Worm (Caenorhabditis elegans): ENCODE data around the gene cyn-2.
A peak's percentile ranks its signal among the peaks of the same experiment; 100 is the strongest.

The cyn-2 gene

DNA sequence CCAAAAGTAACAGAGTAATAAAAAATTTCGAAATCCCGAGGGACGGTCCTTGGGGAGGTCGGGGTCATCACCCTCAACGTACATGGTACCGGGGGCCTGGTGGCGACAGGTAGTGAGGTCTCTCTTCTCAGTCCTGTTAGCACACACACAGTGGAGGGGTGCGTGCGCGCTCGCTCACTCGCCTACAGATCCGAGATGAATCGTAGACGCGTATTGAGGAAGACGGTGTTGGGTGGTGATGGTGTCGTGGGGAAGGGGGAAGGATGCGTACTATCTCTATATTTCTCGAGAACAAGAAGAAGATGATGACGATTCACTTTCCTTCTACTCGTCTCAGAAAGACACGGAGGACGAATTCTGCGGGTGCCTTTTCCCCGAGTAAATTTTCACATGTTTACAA, 21.3 kb downstream of the cyn-2 start:
- TF ChIP-seq cnd-1 (tag; optimal IDR thresholded peaks at IDR 0.05): peak; percentile 5
- no peak for TF ChIP-seq nhr-237 (tag; optimal IDR thresholded peaks at IDR 0.05)
- TF ChIP-seq sptf-1 (tag; optimal IDR thresholded peaks at IDR 0.05): peak; percentile 33
- no peak for TF ChIP-seq snpc-4 (tag; optimal IDR thresholded peaks at IDR 0.05)
- no peak for TF ChIP-seq drap-1 (GFP tag; optimal IDR thresholded peaks at IDR 0.05)
- TF ChIP-seq zip-8 (tag; optimal IDR thresholded peaks at IDR 0.05): no peak
- TF ChIP-seq sem-2 (GFP tag; optimal IDR thresholded peaks at IDR 0.05): peak; percentile 1
- TF ChIP-seq nhr-2 (tag; optimal IDR thresholded peaks at IDR 0.05): no peak
- peak; percentile 5 for TF ChIP-seq ham-2 (GFP tag; optimal IDR thresholded peaks at IDR 0.05)
- peak; percentile 21 for TF ChIP-seq M03D4.4 (tag; optimal IDR thresholded peaks at IDR 0.05)

- no peak for TF ChIP-seq snpc-4 (tag; optimal IDR thresholded peaks at IDR 0.05)
- no peak for TF ChIP-seq nhr-28 (tag; optimal IDR thresholded peaks at IDR 0.05)
- TF ChIP-seq lin-13 (tag; optimal IDR thresholded peaks at IDR 0.05): no peak
- TF ChIP-seq mls-2 (tag; optimal IDR thresholded peaks at IDR 0.05): no peak
- TF ChIP-seq ceh-43 (GFP tag; optimal IDR thresholded peaks at IDR 0.05): no peak
- no peak for TF ChIP-seq ceh-39 (tag; optimal IDR thresholded peaks at IDR 0.05)
- no peak for TF ChIP-seq mab-5 (tag; optimal IDR thresholded peaks at IDR 0.05)
- TF ChIP-seq blmp-1 (tag; optimal IDR thresholded peaks at IDR 0.05): no peak
- no peak for TF ChIP-seq ztf-11 (tag; optimal IDR thresholded peaks at IDR 0.05)
Observed at ce11 chrIII:13714950-13715349, 22.5 kb downstream of the cyn-2 start.

DNA sequence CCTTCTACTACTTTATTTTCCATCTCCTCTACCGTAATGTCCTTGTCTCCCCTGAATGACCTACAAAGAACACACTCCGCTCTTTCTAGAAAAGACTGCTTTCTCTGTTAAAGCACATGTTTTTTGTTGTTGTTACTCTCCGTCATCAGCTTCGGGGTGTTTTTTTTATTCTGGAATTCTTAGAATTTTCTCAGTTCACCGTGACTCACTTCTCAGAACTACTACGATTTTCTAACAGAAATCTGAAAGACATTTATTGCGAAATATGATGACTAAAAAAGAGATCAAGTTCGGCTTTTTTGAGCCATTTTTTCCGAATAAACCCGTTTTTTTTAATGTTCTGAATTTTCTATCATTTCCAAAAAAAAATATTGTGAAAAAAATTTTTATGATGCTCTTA, 23.8 kb downstream of the cyn-2 start:
- no peak for TF ChIP-seq lin-32 (GFP tag; optimal IDR thresholded peaks at IDR 0.05)
- no peak for TF ChIP-seq ces-1 (GFP tag; optimal IDR thresholded peaks at IDR 0.05)
- TF ChIP-seq cnd-1 (tag; optimal IDR thresholded peaks at IDR 0.05): no peak
- no peak for TF ChIP-seq sem-2 (GFP tag; optimal IDR thresholded peaks at IDR 0.05)
- TF ChIP-seq tbx-8 (GFP tag; optimal IDR thresholded peaks at IDR 0.05): no peak
- no peak for TF ChIP-seq drap-1 (GFP tag; optimal IDR thresholded peaks at IDR 0.05)
- no peak for TF ChIP-seq ztf-11 (tag; optimal IDR thresholded peaks at IDR 0.05)
- TF ChIP-seq snpc-4 (tag; optimal IDR thresholded peaks at IDR 0.05): no peak
- no peak for TF ChIP-seq M03D4.4 (tag; optimal IDR thresholded peaks at IDR 0.05)
- no peak for TF ChIP-seq nhr-237 (tag; optimal IDR thresholded peaks at IDR 0.05)

DNA sequence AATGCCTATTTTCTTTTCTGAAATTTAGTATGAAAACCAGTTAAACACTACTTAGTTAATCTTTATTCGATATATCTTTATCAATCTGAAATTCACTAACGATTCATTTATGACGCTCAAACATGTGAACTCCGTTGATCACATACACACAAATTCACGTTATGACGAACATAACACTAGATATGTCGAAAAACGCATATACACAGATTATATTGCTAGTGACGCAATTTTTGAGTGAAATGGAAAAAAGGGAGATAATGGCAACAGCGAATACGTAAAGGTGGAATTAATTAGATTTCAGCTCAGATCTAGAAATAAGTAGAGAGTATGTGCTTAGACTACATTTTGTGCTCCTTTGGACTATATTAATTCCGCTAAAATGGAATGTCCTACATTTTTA, 24.4 kb downstream of the cyn-2 start:
- TF ChIP-seq ceh-83 (GFP tag; optimal IDR thresholded peaks at IDR 0.05): no peak
- no peak for TF ChIP-seq hlh-1 (tag; optimal IDR thresholded peaks at IDR 0.05)
- TF ChIP-seq ceh-43 (GFP tag; optimal IDR thresholded peaks at IDR 0.05): no peak
- no peak for TF ChIP-seq nhr-28 (tag; optimal IDR thresholded peaks at IDR 0.05)
- no peak for TF ChIP-seq bed-3 (GFP tag; optimal IDR thresholded peaks at IDR 0.05)
- no peak for TF ChIP-seq ham-2 (GFP tag; optimal IDR thresholded peaks at IDR 0.05)
- TF ChIP-seq pha-4 (tag; optimal IDR thresholded peaks at IDR 0.05): no peak
- no peak for TF ChIP-seq elt-3 (tag; optimal IDR thresholded peaks at IDR 0.05)
- TF ChIP-seq nhr-2 (tag; optimal IDR thresholded peaks at IDR 0.05): no peak
- no peak for TF ChIP-seq zip-8 (tag; optimal IDR thresholded peaks at IDR 0.05)
- TF ChIP-seq snpc-4 (tag; optimal IDR thresholded peaks at IDR 0.05): no peak
- no peak for TF ChIP-seq cnd-1 (tag; optimal IDR thresholded peaks at IDR 0.05)
- TF ChIP-seq drap-1 (GFP tag; optimal IDR thresholded peaks at IDR 0.05): no peak
- no peak for TF ChIP-seq nhr-237 (tag; optimal IDR thresholded peaks at IDR 0.05)
- no peak for TF ChIP-seq ceh-39 (tag; optimal IDR thresholded peaks at IDR 0.05)

- TF ChIP-seq lin-32 (GFP tag; optimal IDR thresholded peaks at IDR 0.05) (peak; percentile 10), cnd-1 (tag; optimal IDR thresholded peaks at IDR 0.05) (peak; percentile 53), nhr-12 (tag; optimal IDR thresholded peaks at IDR 0.05) (no peak), drap-1 (GFP tag; optimal IDR thresholded peaks at IDR 0.05) (peak; percentile 69), ham-2 (GFP tag; optimal IDR thresholded peaks at IDR 0.05) (peak; percentile 84), zip-8 (tag; optimal IDR thresholded peaks at IDR 0.05) (no peak), nhr-76 (tag; optimal IDR thresholded peaks at IDR 0.05) (no peak), pha-4 (tag; optimal IDR thresholded peaks at IDR 0.05) (peak; percentile 55), nhr-28 (tag; optimal IDR thresholded peaks at IDR 0.05) (no peak), unc-62 (GFP tag; optimal IDR thresholded peaks at IDR 0.05) (peak; percentile 30), flh-1 (GFP tag; optimal IDR thresholded peaks at IDR 0.05) (peak; percentile 24), ceh-39 (tag; optimal IDR thresholded peaks at IDR 0.05) (no peak), ceh-83 (GFP tag; optimal IDR thresholded peaks at IDR 0.05) (no peak), elt-1 (tag; optimal IDR thresholded peaks at IDR 0.05; ENCODE audit: borderline replicate concordance, insufficient read depth) (no peak), unc-39 (tag; optimal IDR thresholded peaks at IDR 0.05) (no peak), unc-120 (tag; optimal IDR thresholded peaks at IDR 0.05; ENCODE audit: poor library complexity, severe bottlenecking) (peak; percentile 99), nhr-237 (tag; optimal IDR thresholded peaks at IDR 0.05) (no peak), M03D4.4 (tag; optimal IDR thresholded peaks at IDR 0.05) (peak; percentile 53), sptf-1 (tag; optimal IDR thresholded peaks at IDR 0.05) (peak; percentile 17), ces-1 (GFP tag; optimal IDR thresholded peaks at IDR 0.05) (peak; percentile 55), mep-1 (tag; optimal IDR thresholded peaks at IDR 0.05) (peak; percentile 8), hlh-1 (tag; optimal IDR thresholded peaks at IDR 0.05) (peak; percentile 32), ztf-11 (tag; optimal IDR thresholded peaks at IDR 0.05) (peak; percentile 5), ceh-43 (GFP tag; optimal IDR thresholded peaks at IDR 0.05) (no peak), bed-3 (GFP tag; optimal IDR thresholded peaks at IDR 0.05) (no peak), lin-13 (tag; optimal IDR thresholded peaks at IDR 0.05) (peak; percentile 56), nhr-2 (tag; optimal IDR thresholded peaks at IDR 0.05) (peak; percentile 74), blmp-1 (tag; optimal IDR thresholded peaks at IDR 0.05) (no peak), elt-3 (tag; optimal IDR thresholded peaks at IDR 0.05) (no peak), tbx-8 (GFP tag; optimal IDR thresholded peaks at IDR 0.05) (no peak), snpc-4 (tag; optimal IDR thresholded peaks at IDR 0.05) (no peak), mab-5 (tag; optimal IDR thresholded peaks at IDR 0.05) (no peak), sem-2 (GFP tag; optimal IDR thresholded peaks at IDR 0.05) (no peak), mls-2 (tag; optimal IDR thresholded peaks at IDR 0.05) (peak; percentile 73), lsy-2 (tag; optimal IDR thresholded peaks at IDR 0.05) (peak; percentile 34)
Observed at ce11 chrIII:13717505-13717904, 25.0 kb downstream of the cyn-2 start.
